Worm (Caenorhabditis elegans) whole organism, L4 larva: ENCODE measurements around the gene rom-2.

ENCODE experiments used
- ZK337.2 ChIP-seq: fragments of 200-800 bp; sonication (Bioruptor generic); IDR thresholded peaks from 2 replicates; pipeline ENCODE4 v1.3.6; 2022; ENCODE audit warnings: missing genetic modification reagents, missing genetic modification characterization, missing compliant biosample characterization
- aly-2 ChIP-seq: sonication (generic microtip); optimal IDR thresholded peaks from 2 replicates; lab custom pipeline; 2018; ENCODE audit warnings: missing biosample characterization, missing genetic modification characterization
- egl-27 ChIP-seq: sonication (generic microtip); optimal IDR thresholded peaks from 3 replicates; lab custom pipeline; 2017; ENCODE audit warnings: missing biosample characterization, missing genetic modification reagents, missing genetic modification characterization
- hif-1 ChIP-seq, 2 experiments: sonication (generic microtip); optimal IDR thresholded peaks; 2 replicates each; lab custom pipeline; 2016 to 2017; ENCODE audit warnings: missing compliant biosample characterization in 2 of 2, missing genetic modification characterization in 2 of 2, missing genetic modification reagents in 2 of 2, missing genotype in 2 of 2, mild to moderate bottlenecking in 1 of 2
- jun-1 ChIP-seq: fragments of 150-350 bp; optimal IDR thresholded peaks from 2 replicates; lab custom pipeline; 2014; ENCODE audit warnings: missing biosample characterization, missing genetic modification reagents, missing genetic modification characterization
- nhr-11 ChIP-seq: fragments of 150-350 bp; optimal IDR thresholded peaks from 2 replicates; lab custom pipeline; 2014; ENCODE audit warnings: missing biosample characterization, missing genetic modification characterization
- nhr-48 ChIP-seq: sonication (generic microtip); optimal IDR thresholded peaks from 2 replicates; lab custom pipeline; 2016; ENCODE audit warnings: mild to moderate bottlenecking, missing genetic modification characterization, missing compliant biosample characterization
- pha-4 ChIP-seq, 2 experiments: fragments of 150-350 bp in 1 of 2; fragments of 200-800 bp in 1 of 2; sonication (Bioruptor generic) in 1 of 2; IDR thresholded peaks in 1 of 2; optimal IDR thresholded peaks in 1 of 2; 2 replicates each; pipeline versions ENCODE4 v1.3.6 to Lab custom; 2014 to 2022; ENCODE audit warnings: missing genetic modification characterization in 2 of 2, missing genetic modification reagents in 2 of 2, missing biosample characterization in 1 of 2, missing compliant biosample characterization in 1 of 2
- pqm-1 ChIP-seq: sonication (generic microtip); optimal IDR thresholded peaks from 2 replicates; lab custom pipeline; 2017; ENCODE audit warnings: missing biosample characterization, missing genetic modification characterization
- snpc-4 ChIP-seq: fragments of 150-350 bp; optimal IDR thresholded peaks from 2 replicates; lab custom pipeline; 2014; ENCODE audit warnings: missing biosample characterization, missing genetic modification characterization
- unc-130 ChIP-seq: sonication (generic microtip); optimal IDR thresholded peaks from 2 replicates; lab custom pipeline; 2016; ENCODE audit warnings: missing genetic modification reagents, missing genetic modification characterization, missing compliant biosample characterization

DNA sequence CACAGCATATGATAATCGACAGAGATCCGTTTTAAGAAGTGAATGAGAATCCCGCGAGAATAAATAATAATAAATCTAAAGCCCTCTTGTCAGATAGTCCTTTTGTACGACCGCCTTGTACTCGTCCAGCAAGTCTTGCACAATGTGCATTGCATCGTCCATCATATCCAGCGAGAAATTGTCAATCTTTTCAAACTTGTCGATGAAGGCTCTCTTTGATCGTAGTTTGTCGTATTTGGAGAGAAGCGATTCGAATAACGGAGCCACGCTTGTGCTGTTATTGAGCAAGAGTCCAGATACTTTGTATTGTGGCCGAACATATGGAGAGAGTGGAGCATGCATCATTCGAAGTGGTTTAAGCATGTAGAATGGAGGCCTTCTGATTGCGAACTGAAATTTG, 31.1 kb upstream of the rom-2 start:
- TF ChIP-seq snpc-4 (no peak), unc-130 (GFP tag; lab: Kevin White, UChicago) (no peak), hif-1 (tag; optimal IDR thresholded peaks at IDR 0.05; lab: Kevin White, UChicago) (no peak), nhr-48 (tag; lab: Kevin White, UChicago) (no peak), pqm-1 (tag; lab: Kevin White, UChicago) (no peak), jun-1 (tag; lab: Kevin White, UChicago) (no peak), egl-27 (no peak), ZK337.2 (GFP tag; lab: Robert Waterston, UW) (no peak), nhr-11 (no peak), aly-2 (no peak), pha-4 (GFP tag; IDR thresholded peaks at IDR 0.05; lab: Robert Waterston, UW) (no peak), pha-4 (tag; optimal IDR thresholded peaks at IDR 0.05; lab: Kevin White, UChicago) (no peak)
